Worm (Caenorhabditis elegans): Measurements from ENCODE around the gene snet-1.

DNA sequence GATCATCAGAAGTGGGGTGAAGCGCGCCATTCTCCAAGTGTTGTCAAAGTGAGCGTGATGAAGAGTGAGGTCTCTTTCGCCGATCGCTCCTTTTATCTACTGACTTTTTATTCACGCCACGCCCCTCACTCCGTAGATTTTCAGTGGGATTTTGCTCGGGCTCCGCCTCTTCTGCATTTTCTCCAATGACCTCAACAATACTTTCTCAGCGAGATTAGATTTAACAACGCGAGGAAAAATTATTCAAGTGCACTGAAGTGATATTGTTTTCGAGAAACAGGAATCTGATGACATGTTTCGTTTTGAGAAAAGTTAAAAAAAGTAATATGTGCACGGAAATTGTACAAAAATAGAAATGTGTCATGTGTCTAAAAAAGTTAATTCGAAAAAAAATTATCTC, at the start of gene snet-1:
- TF ChIP-seq elt-3 (tag; optimal IDR thresholded peaks at IDR 0.05): no peak
- TF ChIP-seq mdl-1 (tag; optimal IDR thresholded peaks at IDR 0.05): no peak
- no peak for TF ChIP-seq nhr-12 (tag; optimal IDR thresholded peaks at IDR 0.05)
- no peak for TF ChIP-seq lin-39 (tag; optimal IDR thresholded peaks at IDR 0.05)
- no peak for TF ChIP-seq blmp-1 (tag; optimal IDR thresholded peaks at IDR 0.05; ENCODE audit: insufficient read depth)
- no peak for TF ChIP-seq ceh-16 (tag; optimal IDR thresholded peaks at IDR 0.05)
- no peak for TF ChIP-seq peb-1 (tag; optimal IDR thresholded peaks at IDR 0.05)
- TF ChIP-seq aly-2 (tag; optimal IDR thresholded peaks at IDR 0.05): no peak
- no peak for TF ChIP-seq unc-62 (GFP tag; optimal IDR thresholded peaks at IDR 0.05)
- TF ChIP-seq alr-1 (tag; optimal IDR thresholded peaks at IDR 0.05): no peak
- TF ChIP-seq ZK546.5 (tag; optimal IDR thresholded peaks at IDR 0.05): no peak

Measured in whole organism, L2 larva.